Worm (Caenorhabditis elegans): ENCODE measurements around the gene F14H8.2.

The F14H8.2 gene

ce11 chrV:15059534-15059933 lies 39.4 kb upstream of the F14H8.2 start, which contains the start of the genes mcm-3 and C25D7.15 (continued):
- no peak for TF ChIP-seq nhr-76 (tag; optimal IDR thresholded peaks at IDR 0.05)
- TF ChIP-seq tbx-2 (tag; optimal IDR thresholded peaks at IDR 0.05): peak; percentile 6
- TF ChIP-seq fos-1 (tag; optimal IDR thresholded peaks at IDR 0.05): no peak
- TF ChIP-seq blmp-1 (tag; optimal IDR thresholded peaks at IDR 0.05): peak; percentile 33
- peak; percentile 88 for TF ChIP-seq F16B12.6 (tag; optimal IDR thresholded peaks at IDR 0.05)
- peak; percentile 38 for TF ChIP-seq nhr-85 (tag)
- TF ChIP-seq C16A3.4 (tag; optimal IDR thresholded peaks at IDR 0.05): peak; percentile 34
- peak; percentile 82 to 89 (median 85) for TF ChIP-seq dpl-1 (GFP tag; optimal IDR thresholded peaks at IDR 0.05)

ce11 chrV:15058965-15059364 lies 38.8 kb upstream of the F14H8.2 start:
- TF ChIP-seq F16B12.6 (tag; optimal IDR thresholded peaks at IDR 0.05): no peak
- no peak for TF ChIP-seq nhr-85 (tag)
- no peak for TF ChIP-seq lin-39 (tag; optimal IDR thresholded peaks at IDR 0.05)
- TF ChIP-seq grh-1 (GFP tag; IDR thresholded peaks at IDR 0.05): 0 out of 2 replicates have a peak, but pooled peaks have one; percentile 2
- no peak for TF ChIP-seq efl-1 (optimal IDR thresholded peaks at IDR 0.05)
- peak in 1 of 2 experiments; percentile 87 for TF ChIP-seq efl-1 (GFP tag; optimal IDR thresholded peaks at IDR 0.05 in 1 of 2)
- TF ChIP-seq pqm-1 (tag; optimal IDR thresholded peaks at IDR 0.05): no peak
- TF ChIP-seq sptf-1 (tag; optimal IDR thresholded peaks at IDR 0.05): no peak

- TF ChIP-seq ceh-8 (GFP tag; optimal IDR thresholded peaks at IDR 0.05) (no peak), nhr-85 (tag) (peak; percentile 34), fos-1 (tag; optimal IDR thresholded peaks at IDR 0.05) (no peak)
Measured at ce11 chrV:15058423-15058822, 38.3 kb upstream of the F14H8.2 start.

ce11 chrV:15057724-15058123 lies 37.6 kb upstream of the F14H8.2 start:
- TF ChIP-seq zag-1 (tag; optimal IDR thresholded peaks at IDR 0.05) (no peak), lin-13 (GFP tag; optimal IDR thresholded peaks at IDR 0.05) (no peak), nhr-19 (GFP tag; conservative IDR thresholded peaks at IDR 0.05) (no peak), unc-98 (GFP tag; IDR thresholded peaks at IDR 0.05) (no peak), mdl-1 (tag; optimal IDR thresholded peaks at IDR 0.05) (no peak), nhr-77 (tag; optimal IDR thresholded peaks at IDR 0.05) (no peak)

ce11 chrV:15056346-15056839 lies 36.3 kb upstream of the F14H8.2 start:
- TF ChIP-seq rnt-1 (tag; optimal IDR thresholded peaks at IDR 0.05) (no peak), unc-62 (GFP tag; optimal IDR thresholded peaks at IDR 0.05) (no peak), nhr-90 (tag; optimal IDR thresholded peaks at IDR 0.05; ENCODE audit: poor library complexity) (no peak)

ce11 chrV:15055873-15056272 lies 35.7 kb upstream of the F14H8.2 start, which contains the start of gene C25D7.16:
TSS of gene C25D7.16 (plus strand) at chrV:15056173.
- no peak for TF ChIP-seq nhr-76 (tag; optimal IDR thresholded peaks at IDR 0.05)
- TF ChIP-seq efl-1 (optimal IDR thresholded peaks at IDR 0.05): no peak
- TF ChIP-seq efl-1 (GFP tag; optimal IDR thresholded peaks at IDR 0.05 in 1 of 2): peak in 1 of 2 experiments; percentile 49

- TF ChIP-seq fkh-10 (GFP tag; optimal IDR thresholded peaks at IDR 0.05) (no peak), nhr-77 (tag; optimal IDR thresholded peaks at IDR 0.05) (no peak), egl-27 (tag; optimal IDR thresholded peaks at IDR 0.05) (no peak), mef-2 (tag; optimal IDR thresholded peaks at IDR 0.05) (no peak), nhr-12 (tag; optimal IDR thresholded peaks at IDR 0.05) (no peak), dsc-1 (tag; optimal IDR thresholded peaks at IDR 0.05) (no peak), mdl-1 (tag; optimal IDR thresholded peaks at IDR 0.05) (no peak)
Measured at ce11 chrV:15054733-15055132, 34.6 kb upstream of the F14H8.2 start.

ce11 chrV:15052368-15052767 lies 32.2 kb upstream of the F14H8.2 start, which contains the start of the genes fbxa-82 and C25D7.5:
TSS of gene fbxa-82 (minus strand) at chrV:15052530.
TSS of gene C25D7.5 (plus strand) at chrV:15052650.
- TF ChIP-seq swsn-7 (tag; optimal IDR thresholded peaks at IDR 0.05) (no peak), nhr-84 (tag; optimal IDR thresholded peaks at IDR 0.05) (no peak), mep-1 (tag; optimal IDR thresholded peaks at IDR 0.05) (no peak), alr-1 (tag; optimal IDR thresholded peaks at IDR 0.05; ENCODE audit: borderline replicate concordance) (no peak)
